Worm (Caenorhabditis elegans): Measurements from ENCODE around the gene ZC443.4.

ZC443.4 gene

DNA sequence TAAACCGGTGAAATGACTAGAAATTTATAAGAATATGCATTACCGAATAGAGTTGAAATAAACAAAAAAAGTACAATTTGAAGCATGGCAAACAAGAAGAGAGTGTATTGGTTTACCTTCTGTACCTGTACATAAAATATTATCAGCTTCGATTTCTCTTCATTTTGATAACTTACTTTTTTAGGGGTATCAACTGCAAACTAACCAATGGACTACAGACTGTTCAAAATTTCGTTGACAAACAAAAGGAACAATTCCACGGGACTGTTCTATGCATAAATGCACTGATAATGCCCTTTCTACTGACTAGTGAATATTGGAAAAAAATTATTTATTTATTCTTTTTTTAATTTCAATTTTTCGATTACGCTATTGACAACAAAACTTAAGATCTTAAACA lies 21.7 kb downstream of the ZC443.4 start, which contains the start of gene ugt-6:
TSS of gene ugt-6 (minus strand) at position 233 of the 400 bp plus-strand sequence.
- no peak for TF ChIP-seq unc-62 (GFP tag; optimal IDR thresholded peaks at IDR 0.05)
- TF ChIP-seq zip-8 (tag; optimal IDR thresholded peaks at IDR 0.05), result no peak
- TF ChIP-seq nhr-76 (tag; optimal IDR thresholded peaks at IDR 0.05), result no peak
- no peak for TF ChIP-seq ceh-83 (GFP tag; optimal IDR thresholded peaks at IDR 0.05)
- TF ChIP-seq lsy-2 (tag; optimal IDR thresholded peaks at IDR 0.05), result no peak
- TF ChIP-seq nhr-12 (tag; optimal IDR thresholded peaks at IDR 0.05), result no peak
- TF ChIP-seq lin-13 (tag; optimal IDR thresholded peaks at IDR 0.05), result no peak
- no peak for TF ChIP-seq nhr-28 (tag; optimal IDR thresholded peaks at IDR 0.05)
- TF ChIP-seq nhr-2 (tag; optimal IDR thresholded peaks at IDR 0.05), result no peak
- no peak for TF ChIP-seq ceh-43 (GFP tag; optimal IDR thresholded peaks at IDR 0.05)
- TF ChIP-seq hlh-1 (tag; optimal IDR thresholded peaks at IDR 0.05), result no peak
- TF ChIP-seq ces-1 (GFP tag; optimal IDR thresholded peaks at IDR 0.05), result no peak
- TF ChIP-seq ham-2 (GFP tag; optimal IDR thresholded peaks at IDR 0.05), result no peak
- TF ChIP-seq flh-1 (GFP tag; optimal IDR thresholded peaks at IDR 0.05), result no peak
- TF ChIP-seq bed-3 (GFP tag; optimal IDR thresholded peaks at IDR 0.05), result no peak
- no peak for TF ChIP-seq sptf-1 (tag; optimal IDR thresholded peaks at IDR 0.05)
- TF ChIP-seq lin-32 (GFP tag; optimal IDR thresholded peaks at IDR 0.05), result no peak
- no peak for TF ChIP-seq elt-3 (tag; optimal IDR thresholded peaks at IDR 0.05)

DNA sequence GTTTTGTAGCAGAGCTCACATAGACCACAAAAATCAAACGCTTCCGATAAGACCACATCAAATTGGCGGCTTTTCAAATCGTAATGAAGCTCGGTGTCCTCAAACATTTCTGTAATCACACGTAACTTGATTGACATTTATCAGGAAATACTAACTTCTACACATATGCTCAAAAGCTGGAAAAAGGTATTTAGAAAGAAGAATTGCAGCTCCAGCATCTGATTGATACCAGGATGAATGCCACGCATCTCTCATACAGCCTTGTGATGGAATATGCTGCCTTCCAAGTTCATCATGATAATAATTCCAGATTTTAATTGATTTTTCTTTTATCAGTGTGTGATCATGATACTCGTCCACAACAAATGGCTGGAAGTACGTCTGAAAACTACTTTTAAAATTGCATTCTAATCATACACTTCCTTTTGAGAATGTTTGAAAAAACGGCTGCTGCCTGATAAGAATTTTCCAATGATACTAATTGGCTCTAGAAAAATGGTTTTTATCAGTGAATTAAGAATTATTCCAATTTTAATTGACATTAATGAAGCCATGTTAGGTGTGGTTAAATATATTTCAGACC lies 22.7 kb downstream of the ZC443.4 start:
- TF ChIP-seq M03D4.4 (tag; optimal IDR thresholded peaks at IDR 0.05) (no peak), elt-1 (tag; optimal IDR thresholded peaks at IDR 0.05; ENCODE audit: borderline replicate concordance, insufficient read depth) (no peak), lin-32 (GFP tag; optimal IDR thresholded peaks at IDR 0.05) (no peak), unc-39 (tag; optimal IDR thresholded peaks at IDR 0.05) (no peak), mab-5 (tag; optimal IDR thresholded peaks at IDR 0.05) (no peak), zip-8 (tag; optimal IDR thresholded peaks at IDR 0.05) (no peak), nhr-237 (tag; optimal IDR thresholded peaks at IDR 0.05) (no peak), elt-3 (tag; optimal IDR thresholded peaks at IDR 0.05) (no peak), unc-120 (tag; optimal IDR thresholded peaks at IDR 0.05; ENCODE audit: poor library complexity, severe bottlenecking) (no peak), ham-2 (GFP tag; optimal IDR thresholded peaks at IDR 0.05) (no peak)

DNA sequence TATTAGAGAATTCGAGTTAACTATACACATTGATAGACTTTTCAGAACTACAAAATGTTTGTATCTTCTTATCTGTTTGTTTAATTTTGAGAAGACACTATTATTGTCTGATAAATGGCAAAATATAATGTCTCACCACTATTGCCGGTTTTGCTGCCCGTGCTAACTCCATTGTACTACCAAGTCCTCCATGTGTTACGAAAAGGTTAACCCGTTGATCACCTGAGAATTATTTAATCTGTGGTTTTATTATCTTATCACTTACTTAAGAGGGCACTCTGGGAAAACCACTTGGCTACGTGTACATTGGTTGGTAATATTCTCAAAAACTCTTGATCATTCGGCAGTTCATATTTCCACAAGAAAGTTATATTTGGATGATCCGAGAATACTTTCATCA lies 23.8 kb downstream of the ZC443.4 start:
- TF ChIP-seq elt-3 (tag; optimal IDR thresholded peaks at IDR 0.05) (no peak), unc-62 (GFP tag; optimal IDR thresholded peaks at IDR 0.05) (no peak), unc-39 (tag; optimal IDR thresholded peaks at IDR 0.05) (no peak), ces-1 (GFP tag; optimal IDR thresholded peaks at IDR 0.05) (no peak), mab-5 (tag; optimal IDR thresholded peaks at IDR 0.05) (no peak), M03D4.4 (tag; optimal IDR thresholded peaks at IDR 0.05) (no peak)

DNA sequence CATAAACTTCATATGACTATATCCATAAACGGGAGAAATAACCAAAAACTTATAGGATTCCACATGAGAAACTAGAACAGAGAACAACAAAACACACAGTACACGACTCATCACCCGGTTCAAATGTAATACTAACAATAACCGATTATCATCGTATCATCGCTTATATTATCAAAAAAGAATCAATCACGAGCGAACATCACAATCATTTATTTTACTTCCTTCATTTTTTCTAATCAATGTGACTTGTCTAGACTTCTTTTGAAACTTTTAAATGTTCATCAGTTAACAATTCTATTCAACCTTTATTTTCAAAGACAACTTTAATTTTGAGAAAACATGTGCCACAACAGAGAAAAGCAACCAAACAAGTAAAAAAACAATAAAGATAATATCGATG lies 24.5 kb downstream of the ZC443.4 start, which contains the start of gene ugt-4:
TSS of gene ugt-4 (minus strand) at position 141 of the 400 bp plus-strand sequence.
- TF ChIP-seq bed-3 (GFP tag; optimal IDR thresholded peaks at IDR 0.05) (no peak), ces-1 (GFP tag; optimal IDR thresholded peaks at IDR 0.05) (no peak), snpc-4 (tag; optimal IDR thresholded peaks at IDR 0.05) (no peak)

DNA sequence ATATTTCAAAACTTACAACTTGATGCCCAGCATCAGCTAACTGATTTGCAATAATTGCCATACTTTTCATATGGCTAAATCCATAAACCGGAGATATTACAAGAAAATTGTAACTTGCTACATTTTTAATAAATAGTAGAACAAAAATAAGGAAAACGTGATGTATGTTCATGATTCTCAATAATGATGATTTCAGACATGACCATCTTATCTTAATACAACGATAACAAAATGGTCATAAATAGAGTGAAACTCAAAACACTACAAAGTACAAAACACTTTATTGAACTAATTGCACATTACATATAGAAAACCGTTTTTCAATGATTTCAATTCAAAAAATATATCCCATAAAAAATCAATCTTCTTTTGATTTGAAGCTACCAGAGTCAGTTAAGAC lies 26.9 kb downstream of the ZC443.4 start, which contains the start of gene ugt-5:
TSS of gene ugt-5 (minus strand) at position 214 of the 400 bp plus-strand sequence.
- no peak for TF ChIP-seq mls-2 (tag; optimal IDR thresholded peaks at IDR 0.05)

DNA sequence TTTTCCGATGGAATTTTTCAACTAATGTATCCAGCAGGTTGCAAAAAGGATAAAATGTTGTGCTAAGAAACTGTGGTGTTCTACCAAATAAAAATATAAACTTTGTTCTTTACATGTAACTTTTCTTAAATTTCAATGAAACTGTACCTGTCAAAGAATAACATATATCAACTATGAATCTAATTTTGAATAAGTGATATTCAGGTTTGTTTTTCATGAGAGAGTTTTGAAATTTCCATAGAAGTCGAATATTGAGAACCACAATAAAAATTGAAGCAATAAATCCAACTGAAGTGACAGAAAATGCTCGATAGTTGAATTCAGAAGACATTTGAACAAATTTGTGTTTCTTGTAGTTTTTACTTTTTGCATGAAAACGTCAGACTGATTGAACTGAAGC lies 29.5 kb downstream of the ZC443.4 start, which contains the start of gene srbc-43:
TSS of gene srbc-43 (minus strand) at position 331 of the 400 bp plus-strand sequence.
- TF ChIP-seq elt-3 (tag; optimal IDR thresholded peaks at IDR 0.05), result no peak

DNA sequence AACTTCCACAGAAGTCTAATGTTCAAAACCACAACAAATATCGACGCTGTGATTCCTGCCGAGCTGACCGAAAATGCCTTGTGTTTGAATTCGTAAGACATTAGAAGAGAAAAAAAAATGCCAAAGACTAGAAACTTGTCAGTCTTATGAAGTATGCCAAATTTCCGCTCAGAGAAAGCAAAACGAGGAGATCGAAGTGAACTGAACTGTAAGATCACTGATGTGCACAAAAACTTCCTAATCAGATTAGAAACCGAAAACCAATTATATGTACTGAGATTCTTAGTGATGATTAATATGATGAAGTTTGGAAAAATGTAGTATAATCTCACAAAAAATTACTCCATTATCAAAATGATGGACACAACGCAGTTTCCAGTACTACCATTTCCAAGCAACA lies 31.2 kb downstream of the ZC443.4 start, which contains the start of gene srbc-44:
TSS of gene srbc-44 (minus strand) at position 101 of the 400 bp plus-strand sequence.
- TF ChIP-seq mab-5 (tag; optimal IDR thresholded peaks at IDR 0.05) (no peak), hlh-1 (tag; optimal IDR thresholded peaks at IDR 0.05) (no peak), elt-1 (tag; optimal IDR thresholded peaks at IDR 0.05; ENCODE audit: borderline replicate concordance, insufficient read depth) (no peak), nhr-12 (tag; optimal IDR thresholded peaks at IDR 0.05) (no peak)
